Worm (Caenorhabditis elegans) whole organism, L3 larva: ENCODE results near the gene C47E8.3.
A peak's percentile ranks its signal among the peaks of the same experiment; 100 is the strongest.

Experiments used
- aly-2 ChIP-seq: fragments of 150-350 bp; optimal IDR thresholded peaks from 2 replicates; lab custom pipeline; 2014; ENCODE audit warnings: missing biosample characterization, missing genetic modification characterization
- ama-1 ChIP-seq: fragments of 150-350 bp; optimal IDR thresholded peaks from 2 replicates; lab custom pipeline; 2018
- ceh-28 ChIP-seq: fragments of 150-350 bp; optimal IDR thresholded peaks from 2 replicates; lab custom pipeline; 2014; ENCODE audit warnings: missing biosample characterization, missing genetic modification reagents, missing genetic modification characterization
- mdl-1 ChIP-seq: fragments of 150-350 bp; optimal IDR thresholded peaks from 2 replicates; lab custom pipeline; 2014; ENCODE audit warnings: missing biosample characterization, missing genetic modification characterization
- nhr-11 ChIP-seq: fragments of 150-350 bp; optimal IDR thresholded peaks from 2 replicates; lab custom pipeline; 2014; ENCODE audit warnings: missing biosample characterization, missing genetic modification characterization
- nhr-12 ChIP-seq: fragments of 150-350 bp; optimal IDR thresholded peaks from 2 replicates; lab custom pipeline; 2014; ENCODE audit warnings: missing biosample characterization, missing genetic modification characterization

- TF ChIP-seq ama-1 (lab: Kevin White, UChicago): peak; percentile 93
- no peak for TF ChIP-seq aly-2 (tag; lab: Kevin White, UChicago)
- no peak for TF ChIP-seq ceh-28 (tag; lab: Kevin White, UChicago)
- TF ChIP-seq nhr-12 (tag; lab: Kevin White, UChicago): no peak
- no peak for TF ChIP-seq nhr-11 (tag; lab: Kevin White, UChicago)
- TF ChIP-seq mdl-1 (tag; lab: Kevin White, UChicago): no peak
These were observed 6.4 kb downstream of the C47E8.3 start for ce11 chrV:14686231-14687105.
